Fruit fly (Drosophila melanogaster) whole organism, embryonic: ENCODE data around the gene CG3165.

Experiments
- Ada2b ChIP-seq: fragments of 200-800 bp; sonication (Bioruptor generic); IDR thresholded peaks from 2 replicates; pipeline ENCODE4 v1.3.6; 2022; ENCODE audit warnings: missing biosample characterization, missing genetic modification characterization
- Asciz ChIP-seq: fragments of 200-800 bp; sonication (Bioruptor generic); optimal IDR thresholded peaks from 2 replicates; lab custom pipeline; 2017; ENCODE audit warnings: missing biosample characterization, mild to moderate bottlenecking, missing genetic modification characterization, missing genetic modification reagents
- Atf-2 ChIP-seq: fragments of 200-800 bp; sonication (Bioruptor generic); optimal IDR thresholded peaks from 2 replicates; lab custom pipeline; 2016; ENCODE audit warnings: missing biosample characterization, missing genetic modification characterization
- Bgb ChIP-seq: fragments of 200-800 bp; sonication (Bioruptor generic); IDR thresholded peaks from 2 replicates; pipeline ENCODE4 v1.3.6; 2022; ENCODE audit warnings: missing biosample characterization, missing genetic modification characterization; ENCODE audit not compliant: partially characterized antibody
- CG10267 ChIP-seq: fragments of 200-800 bp; sonication (Bioruptor generic); optimal IDR thresholded peaks from 2 replicates; lab custom pipeline; 2018; ENCODE audit warnings: missing biosample characterization, mild to moderate bottlenecking, missing genetic modification characterization, moderate library complexity
- CG12942 ChIP-seq: fragments of 200-800 bp; sonication (Bioruptor generic); optimal IDR thresholded peaks from 3 replicates; lab custom pipeline; 2016; ENCODE audit warnings: missing biosample characterization, missing genetic modification characterization
- CG14710 ChIP-seq: fragments of 200-800 bp; sonication (Bioruptor generic); optimal IDR thresholded peaks from 3 replicates; lab custom pipeline; 2019; ENCODE audit warnings: missing biosample characterization, mild to moderate bottlenecking, missing genetic modification characterization, moderate library complexity
- CG1647 ChIP-seq: fragments of 200-800 bp; sonication (Bioruptor generic); optimal IDR thresholded peaks from 3 replicates; lab custom pipeline; 2016; ENCODE audit warnings: missing biosample characterization, missing genetic modification characterization
- CG16813 ChIP-seq: fragments of 200-800 bp; sonication (Bioruptor generic); IDR thresholded peaks from 3 replicates; pipeline ENCODE4 v1.3.6; 2022; ENCODE audit warnings: missing biosample characterization, missing genetic modification characterization; ENCODE audit not compliant: partially characterized antibody
- CG17359 ChIP-seq: fragments of 200-800 bp; sonication (Bioruptor generic); optimal IDR thresholded peaks from 3 replicates; lab custom pipeline; 2018; ENCODE audit warnings: missing biosample characterization, mild to moderate bottlenecking, missing genetic modification characterization, moderate library complexity
- CG32767 ChIP-seq: fragments of 200-800 bp; sonication (Bioruptor generic); IDR thresholded peaks from 2 replicates; pipeline ENCODE4 v1.3.6; 2022; ENCODE audit warnings: missing biosample characterization, missing genetic modification characterization
- CG6683 ChIP-seq: fragments of 200-800 bp; sonication (Bioruptor generic); optimal IDR thresholded peaks from 2 replicates; lab custom pipeline; 2017; ENCODE audit warnings: missing biosample characterization, mild to moderate bottlenecking, missing genetic modification characterization, missing genetic modification reagents
- CG6689 ChIP-seq: fragments of 200-800 bp; sonication (Bioruptor generic); IDR thresholded peaks from 2 replicates; pipeline ENCODE4 v1.3.6; 2022; ENCODE audit warnings: missing biosample characterization, missing genetic modification characterization
- CG7372 ChIP-seq: fragments of 200-800 bp; sonication (Bioruptor generic); IDR thresholded peaks from 2 replicates; pipeline ENCODE4 v1.3.6; 2022; ENCODE audit warnings: missing biosample characterization, missing genetic modification characterization
- CG8089 ChIP-seq: fragments of 200-800 bp; sonication (Bioruptor generic); optimal IDR thresholded peaks from 3 replicates; lab custom pipeline; 2016; ENCODE audit warnings: missing biosample characterization, missing genetic modification characterization
- CG8388 ChIP-seq: fragments of 200-800 bp; sonication (Bioruptor generic); optimal IDR thresholded peaks from 2 replicates; lab custom pipeline; 2019; ENCODE audit warnings: missing biosample characterization, mild to moderate bottlenecking, missing genetic modification characterization, moderate library complexity
- CG9727 ChIP-seq: fragments of 200-800 bp; sonication (Bioruptor generic); optimal IDR thresholded peaks from 3 replicates; lab custom pipeline; 2017; ENCODE audit warnings: missing biosample characterization, mild to moderate bottlenecking, missing genetic modification characterization
- CG9797 ChIP-seq: fragments of 200-800 bp; sonication (Bioruptor generic); optimal IDR thresholded peaks from 3 replicates; lab custom pipeline; 2018; ENCODE audit warnings: missing biosample characterization, mild to moderate bottlenecking, missing genetic modification characterization
- CG9932 ChIP-seq: fragments of 200-800 bp; sonication (Bioruptor generic); IDR thresholded peaks from 2 replicates; pipeline ENCODE4 v1.3.6; 2022; ENCODE audit warnings: missing biosample characterization, missing genetic modification characterization
- CHES-1-like ChIP-seq: fragments of 200-800 bp; sonication (Bioruptor generic); optimal IDR thresholded peaks from 2 replicates; lab custom pipeline; 2016; ENCODE audit warnings: missing biosample characterization, missing genetic modification characterization
- D19B ChIP-seq: fragments of 200-800 bp; sonication (Bioruptor generic); optimal IDR thresholded peaks from 2 replicates; lab custom pipeline; 2017; ENCODE audit warnings: missing biosample characterization, mild to moderate bottlenecking, missing genetic modification characterization
- Doc2 ChIP-seq: fragments of 200-800 bp; sonication (Bioruptor generic); IDR thresholded peaks from 2 replicates; pipeline ENCODE4 v1.3.6; 2022; ENCODE audit warnings: missing biosample characterization, missing genetic modification characterization
- Eip74EF ChIP-seq, 2 experiments: fragments of 200-800 bp in 1 of 2; fragments of >200 bp in 1 of 2; sonication (Bioruptor generic) in 1 of 2; optimal IDR thresholded peaks; 2 replicates each; lab custom pipeline; 2017 to 2019; ENCODE audit warnings: missing biosample characterization in 2 of 2, missing genetic modification characterization in 2 of 2, mild to moderate bottlenecking in 1 of 2, moderate library complexity in 1 of 2
- Ets65A ChIP-seq: fragments of 200-800 bp; sonication (Bioruptor generic); peaks from one replicate; lab custom pipeline; 2016; ENCODE audit warnings: missing biosample characterization, missing genetic modification characterization
- Fer2 ChIP-seq: fragments of 200-800 bp; sonication (Bioruptor generic); optimal IDR thresholded peaks from 2 replicates; lab custom pipeline; 2018; ENCODE audit warnings: missing biosample characterization, mild to moderate bottlenecking, missing genetic modification characterization, moderate library complexity
- MBD-R2 ChIP-seq: fragments of 200-800 bp; sonication (Bioruptor generic); IDR thresholded peaks from 2 replicates; pipeline ENCODE4 v1.3.6; 2022; ENCODE audit warnings: missing biosample characterization, missing genetic modification characterization
- Oaz ChIP-seq: fragments of 200-800 bp; sonication (Bioruptor generic); IDR thresholded peaks from 2 replicates; pipeline ENCODE4 v1.3.6; 2022; ENCODE audit warnings: missing biosample characterization, missing genetic modification characterization
- Sox100B ChIP-seq: fragments of 200-800 bp; sonication (Bioruptor generic); optimal IDR thresholded peaks from 3 replicates; lab custom pipeline; 2018; ENCODE audit warnings: missing biosample characterization, mild to moderate bottlenecking, missing genetic modification characterization
- TFAM ChIP-seq: fragments of 200-800 bp; sonication (Bioruptor generic); optimal IDR thresholded peaks from 2 replicates; lab custom pipeline; 2017; ENCODE audit warnings: missing biosample characterization, missing genetic modification characterization, inconsistent platforms
- ara ChIP-seq: fragments of 200-800 bp; sonication (Bioruptor generic); IDR thresholded peaks from 2 replicates; pipeline ENCODE4 v1.3.6; 2022; ENCODE audit warnings: missing biosample characterization, missing genetic modification characterization
- bcd ChIP-seq: fragments of 200-800 bp; sonication (Bioruptor generic); optimal IDR thresholded peaks from 2 replicates; lab custom pipeline; 2017; ENCODE audit warnings: missing biosample characterization, mild to moderate bottlenecking, missing genetic modification characterization
- cad ChIP-seq: fragments of >200 bp; optimal IDR thresholded peaks from 2 replicates; lab custom pipeline; 2017; ENCODE audit warnings: missing biosample characterization, missing genetic modification characterization
- chm ChIP-seq: fragments of 200-800 bp; sonication (Bioruptor generic); IDR thresholded peaks from 2 replicates; pipeline ENCODE4 v1.3.6; 2022; ENCODE audit warnings: missing biosample characterization, missing genetic modification characterization
- disco-r ChIP-seq: fragments of 200-800 bp; sonication (Bioruptor generic); optimal IDR thresholded peaks from 2 replicates; lab custom pipeline; 2016; ENCODE audit warnings: missing biosample characterization, missing genetic modification characterization
- dm ChIP-seq: fragments of 200-800 bp; sonication (Bioruptor generic); optimal IDR thresholded peaks from 3 replicates; lab custom pipeline; 2016; ENCODE audit warnings: missing biosample characterization, missing genetic modification characterization
- dmrt11E ChIP-seq: fragments of 200-800 bp; sonication (Bioruptor generic); optimal IDR thresholded peaks from 3 replicates; lab custom pipeline; 2018; ENCODE audit warnings: missing biosample characterization, mild to moderate bottlenecking, missing genetic modification characterization, moderate library complexity
- gt ChIP-seq: fragments of 200-800 bp; sonication (Bioruptor generic); IDR thresholded peaks from 2 replicates; pipeline ENCODE4 v1.3.6; 2022; ENCODE audit warnings: missing biosample characterization, missing genetic modification characterization
- jing ChIP-seq: fragments of 200-800 bp; sonication (Bioruptor generic); optimal IDR thresholded peaks from 2 replicates; lab custom pipeline; 2018; ENCODE audit warnings: missing biosample characterization, mild to moderate bottlenecking, missing genetic modification characterization
- ken ChIP-seq: fragments of 200-800 bp; sonication (Bioruptor generic); IDR thresholded peaks from 3 replicates; pipeline ENCODE4 v1.3.6; 2022; ENCODE audit warnings: missing biosample characterization, missing genetic modification characterization
- kni ChIP-seq: fragments of 200-800 bp; sonication (Bioruptor generic); optimal IDR thresholded peaks from 3 replicates; lab custom pipeline; 2017; ENCODE audit warnings: mild to moderate bottlenecking, missing biosample characterization, missing genetic modification reagents, missing genetic modification characterization
- nerfin-1 ChIP-seq: fragments of 200-800 bp; sonication (Bioruptor generic); optimal IDR thresholded peaks from 3 replicates; lab custom pipeline; 2019; ENCODE audit warnings: missing biosample characterization, mild to moderate bottlenecking, missing genetic modification characterization, moderate library complexity
- odd ChIP-seq: fragments of 200-800 bp; sonication (Bioruptor generic); optimal IDR thresholded peaks from 2 replicates; lab custom pipeline; 2017; ENCODE audit warnings: missing biosample characterization, mild to moderate bottlenecking, missing genetic modification characterization
- org-1 ChIP-seq: fragments of 200-800 bp; sonication (Bioruptor generic); optimal IDR thresholded peaks from 2 replicates; lab custom pipeline; 2017; ENCODE audit warnings: missing biosample characterization, missing genetic modification characterization
- phol ChIP-seq: fragments of 200-800 bp; sonication (Bioruptor generic); optimal IDR thresholded peaks from 3 replicates; lab custom pipeline; 2018; ENCODE audit warnings: missing biosample characterization, mild to moderate bottlenecking, missing genetic modification characterization, moderate library complexity
- pita ChIP-seq: fragments of 200-800 bp; sonication (Bioruptor generic); optimal IDR thresholded peaks from 2 replicates; lab custom pipeline; 2017; ENCODE audit warnings: missing biosample characterization, mild to moderate bottlenecking, missing genetic modification characterization
- pnt ChIP-seq: fragments of 200-800 bp; sonication (Bioruptor generic); optimal IDR thresholded peaks from 3 replicates; lab custom pipeline; 2016; ENCODE audit warnings: missing biosample characterization, missing genetic modification characterization
- pum ChIP-seq: fragments of 200-800 bp; sonication (Bioruptor generic); optimal IDR thresholded peaks from 2 replicates; lab custom pipeline; 2016; ENCODE audit warnings: missing biosample characterization, missing genetic modification characterization
- ranshi ChIP-seq: fragments of 200-800 bp; sonication (Bioruptor generic); IDR thresholded peaks from 2 replicates; pipeline ENCODE4 v1.3.6; 2022; ENCODE audit warnings: missing biosample characterization, missing genetic modification characterization
- unc-4 ChIP-seq: fragments of 200-800 bp; sonication (Bioruptor generic); IDR thresholded peaks from 2 replicates; pipeline ENCODE4 v1.3.6; 2022; ENCODE audit warnings: missing biosample characterization, missing genetic modification characterization; ENCODE audit not compliant: partially characterized antibody
- yki ChIP-seq: fragments of >200 bp; optimal IDR thresholded peaks from 3 replicates; lab custom pipeline; 2018

Gene CG3165

dm6 chr2L:2957547-2958174, 19.3 kb upstream of the CG3165 start (continued):
- TF ChIP-seq kni (GFP tag; lab: Kevin White, UChicago) = peak; percentile 12
- 0 out of 2 replicates have a peak, but pooled peaks have one; percentile 52 for TF ChIP-seq gt (GFP tag; lab: Robert Waterston, UW)
- no peak for TF ChIP-seq Fer2
- TF ChIP-seq CG6689 (GFP tag; lab: Robert Waterston, UW) = peak; percentile 71
- TF ChIP-seq cad (GFP tag; lab: Kevin White, UChicago) = no peak
- peak; percentile 48 for TF ChIP-seq pum
- TF ChIP-seq jing (GFP tag; lab: Kevin White, UChicago) = no peak
- no peak for TF ChIP-seq CG17359 (tag; lab: Kevin White, UChicago)
- no peak for TF ChIP-seq CG32767 (GFP tag; lab: Robert Waterston, UW)
- TF ChIP-seq nerfin-1 (tag; lab: Kevin White, UChicago) = peak; percentile 42
- TF ChIP-seq odd = no peak
- peak; percentile 34 for TF ChIP-seq CG8388 (GFP tag; lab: Kevin White, UChicago)
- no peak for TF ChIP-seq CHES-1-like (GFP tag; lab: Kevin White, UChicago)
- TF ChIP-seq CG10267 (tag; lab: Kevin White, UChicago) = peak; percentile 47
- TF ChIP-seq chm = no peak
- 0 out of 3 replicates have a peak, but pooled peaks have one; percentile 31 for TF ChIP-seq ken
- TF ChIP-seq unc-4 = no peak
- TF ChIP-seq CG1647 (GFP tag; lab: Kevin White, UChicago) = peak; percentile 36
- TF ChIP-seq CG12942 (GFP tag; lab: Kevin White, UChicago) = no peak
- no peak for TF ChIP-seq yki (lab: Kevin White, UChicago)
- TF ChIP-seq Ada2b (GFP tag; lab: Robert Waterston, UW) = 0 out of 2 replicates have a peak, but pooled peaks have one; percentile 3
- peak; percentile 45 for TF ChIP-seq bcd
- peak in 1 of 2 experiments; percentile 36 for TF ChIP-seq Eip74EF (GFP tag; optimal IDR thresholded peaks at IDR 0.05; lab: Kevin White, UChicago)
- TF ChIP-seq MBD-R2 = no peak
- TF ChIP-seq CG8089 (GFP tag; lab: Kevin White, UChicago) = no peak
- peak; percentile 53 for TF ChIP-seq CG14710 (tag; lab: Kevin White, UChicago)
- TF ChIP-seq CG16813 (GFP tag; lab: Robert Waterston, UW) = no peak
- TF ChIP-seq ara = peak; percentile 43; the same call in 1 of the 2 replicates
- no peak for TF ChIP-seq CG6683 (GFP tag; lab: Kevin White, UChicago)
- TF ChIP-seq TFAM = no peak
- TF ChIP-seq pita (GFP tag; lab: Kevin White, UChicago) = no peak
- no peak for TF ChIP-seq Ets65A (GFP tag; lab: Kevin White, UChicago)
- TF ChIP-seq CG7372 = no peak
- TF ChIP-seq org-1 (GFP tag; lab: Kevin White, UChicago) = peak; percentile 24
- TF ChIP-seq disco-r = no peak
- no peak for TF ChIP-seq Atf-2 (GFP tag; lab: Kevin White, UChicago)
- TF ChIP-seq pnt = peak; percentile 44
- TF ChIP-seq Asciz (GFP tag; lab: Kevin White, UChicago) = peak; percentile 62
- TF ChIP-seq Doc2 (GFP tag; lab: Robert Waterston, UW) = 0 out of 2 replicates have a peak, but pooled peaks have one; percentile 33
- no peak for TF ChIP-seq CG9797
- TF ChIP-seq Bgb (GFP tag; lab: Robert Waterston, UW) = no peak
- TF ChIP-seq ranshi (GFP tag; lab: Robert Waterston, UW) = peak; percentile 18; the same call in 1 of the 2 replicates
- TF ChIP-seq D19B (GFP tag; lab: Kevin White, UChicago) = no peak
- TF ChIP-seq phol (tag; lab: Kevin White, UChicago) = peak; percentile 76
- peak; percentile 36 for TF ChIP-seq CG9727 (GFP tag; lab: Kevin White, UChicago)
- no peak for TF ChIP-seq Sox100B (GFP tag; lab: Kevin White, UChicago)
- peak; percentile 38 for TF ChIP-seq dmrt11E (tag; lab: Kevin White, UChicago)
- no peak for TF ChIP-seq dm (GFP tag; lab: Kevin White, UChicago)
- TF ChIP-seq CG9932 = no peak
- TF ChIP-seq Oaz (GFP tag; lab: Robert Waterston, UW) = no peak
